Fruit fly (Drosophila melanogaster) whole organism, adult: ENCODE data around the gene isoQC.

ENCODE experiments used
- CG14711 ChIP-seq: fragments of 200-800 bp; sonication (Bioruptor generic); optimal IDR thresholded peaks from 2 replicates; lab custom pipeline; 2018; ENCODE audit warnings: missing biosample characterization, mild to moderate bottlenecking, missing genetic modification characterization, moderate library complexity
- CG33017 ChIP-seq: fragments of 200-800 bp; sonication (Bioruptor generic); optimal IDR thresholded peaks from 2 replicates; lab custom pipeline; 2018; ENCODE audit warnings: missing biosample characterization, mild to moderate bottlenecking, missing genetic modification characterization, moderate library complexity
- CG7045 ChIP-seq: fragments of 200-800 bp; sonication (Bioruptor generic); optimal IDR thresholded peaks from 2 replicates; lab custom pipeline; 2017; ENCODE audit warnings: missing biosample characterization, mild to moderate bottlenecking, missing genetic modification characterization
- CG7101 ChIP-seq: fragments of 200-800 bp; sonication (Bioruptor generic); optimal IDR thresholded peaks from 2 replicates; lab custom pipeline; 2018; ENCODE audit warnings: missing biosample characterization, mild to moderate bottlenecking, missing genetic modification characterization, moderate library complexity
- Clk ChIP-seq: fragments of 200-800 bp; sonication (Bioruptor generic); optimal IDR thresholded peaks from 2 replicates; lab custom pipeline; 2017; ENCODE audit warnings: missing biosample characterization, missing genetic modification characterization
- Hr96 ChIP-seq: fragments of 200-800 bp; sonication (Bioruptor generic); optimal IDR thresholded peaks from 2 replicates; lab custom pipeline; 2016; ENCODE audit warnings: missing biosample characterization, missing genetic modification characterization
- Mnt ChIP-seq: fragments of 200-800 bp; sonication (Bioruptor generic); optimal IDR thresholded peaks from 2 replicates; lab custom pipeline; 2016; ENCODE audit warnings: missing biosample characterization, mild to moderate bottlenecking, missing genetic modification characterization
- bab1 ChIP-seq: fragments of 200-800 bp; sonication (Bioruptor generic); optimal IDR thresholded peaks from 3 replicates; lab custom pipeline; 2019; ENCODE audit warnings: missing biosample characterization, mild to moderate bottlenecking, missing genetic modification characterization, moderate library complexity
- cnc ChIP-seq, 2 experiments: fragments of >200 bp; optimal IDR thresholded peaks; 2 replicates each; lab custom pipeline; 2017
- kay ChIP-seq: fragments of 200-800 bp; sonication (Bioruptor generic); peaks from one replicate; lab custom pipeline; 2016; ENCODE audit warnings: missing biosample characterization, missing genetic modification characterization, borderline replicate concordance

DNA sequence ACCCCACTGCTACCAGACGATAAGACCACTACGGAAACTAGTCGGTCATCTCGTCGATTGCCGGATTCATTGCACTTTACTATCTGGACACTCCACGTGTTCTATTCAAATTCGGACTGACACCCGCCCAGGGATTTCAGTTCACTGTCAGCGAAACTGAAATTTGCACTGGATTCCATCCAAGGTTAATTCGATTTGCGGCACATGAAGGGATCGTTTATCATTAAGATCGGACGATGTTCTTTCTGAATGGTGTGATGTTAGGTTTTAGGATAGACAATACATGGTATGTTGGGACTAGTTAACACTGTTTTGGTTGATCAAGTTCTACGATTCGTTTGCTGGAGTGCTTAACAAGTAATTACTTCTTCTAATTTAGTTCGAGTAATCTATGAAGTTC, 8.3 kb upstream of the isoQC start, which contains the start of gene CG42764:
- TF ChIP-seq bab1 (GFP tag; lab: Kevin White, UChicago) (no peak), Clk (GFP tag; lab: Kevin White, UChicago) (no peak), Hr96 (no peak), CG33017 (no peak), CG7045 (GFP tag; lab: Kevin White, UChicago) (no peak), cnc (optimal IDR thresholded peaks at IDR 0.05; lab: Kevin White, UChicago) (no peak), Mnt (GFP tag; lab: Kevin White, UChicago) (no peak), CG14711 (tag; lab: Kevin White, UChicago) (no peak), kay (no peak), CG7101 (tag; lab: Kevin White, UChicago) (no peak)
